Fruit fly (Drosophila melanogaster): ENCODE data around the gene Ilp6.

Ilp6 gene

dm6 chrX:2359845-2360244 lies 25.4 kb upstream of the Ilp6 start:
- TF ChIP-seq CG11762 (GFP tag; optimal IDR thresholded peaks at IDR 0.05; ENCODE audit: insufficient read depth) (peak; percentile 82), Eip78C (GFP tag) (peak; percentile 97), CG32006 (GFP tag; optimal IDR thresholded peaks at IDR 0.05) (peak; percentile 95), Eip75B (GFP tag; optimal IDR thresholded peaks at IDR 0.05) (peak; percentile 93), Ets96B (tag; optimal IDR thresholded peaks at IDR 0.05) (peak; percentile 91), dsx (GFP tag; optimal IDR thresholded peaks at IDR 0.05; ENCODE audit: poor library complexity, severe bottlenecking) (peak; percentile 86), lz (GFP tag; optimal IDR thresholded peaks at IDR 0.05) (peak; percentile 88), CG4318 (GFP tag; optimal IDR thresholded peaks at IDR 0.05) (peak; percentile 91), fd59A (GFP tag; optimal IDR thresholded peaks at IDR 0.05) (peak; percentile 92), eg (GFP tag; IDR thresholded peaks at IDR 0.05) (peak; percentile 96), CG3919 (GFP tag; optimal IDR thresholded peaks at IDR 0.05) (peak; percentile 96), Sox15 (GFP tag; optimal IDR thresholded peaks at IDR 0.05) (peak; percentile 87), CG16779 (tag; optimal IDR thresholded peaks at IDR 0.05) (peak; percentile 89), CG31627 (GFP tag; optimal IDR thresholded peaks at IDR 0.05) (peak; percentile 85), CG8119 (GFP tag; IDR thresholded peaks at IDR 0.05) (peak; percentile 93), Eip93F (GFP tag; optimal IDR thresholded peaks at IDR 0.05) (peak; percentile 21), CG6792 (GFP tag; optimal IDR thresholded peaks at IDR 0.05) (peak; percentile 93), esn (GFP tag; optimal IDR thresholded peaks at IDR 0.05) (peak; percentile 89), CG6808 (GFP tag; optimal IDR thresholded peaks at IDR 0.05) (peak; percentile 93), pdm3 (GFP tag; optimal IDR thresholded peaks at IDR 0.05) (peak; percentile 94), Hr38 (GFP tag; optimal IDR thresholded peaks at IDR 0.05) (peak; percentile 5), CG8319 (GFP tag; optimal IDR thresholded peaks at IDR 0.05) (peak; percentile 82), Lpt (GFP tag; optimal IDR thresholded peaks at IDR 0.05) (peak; percentile 93), Met (GFP tag; optimal IDR thresholded peaks at IDR 0.05) (peak; percentile 88), Ets21C (GFP tag; optimal IDR thresholded peaks at IDR 0.05) (peak; percentile 76), cyc (GFP tag; optimal IDR thresholded peaks at IDR 0.05) (peak; percentile 92), Hr39 (GFP tag; optimal IDR thresholded peaks at IDR 0.05) (peak; percentile 87), CG34406 (GFP tag; optimal IDR thresholded peaks at IDR 0.05) (peak; percentile 89), Sox102F (GFP tag; optimal IDR thresholded peaks at IDR 0.05) (peak; percentile 85), CG10631 (GFP tag; optimal IDR thresholded peaks at IDR 0.05) (peak; percentile 93), dac (GFP tag; optimal IDR thresholded peaks at IDR 0.05) (peak; percentile 92), CG9139 (GFP tag; optimal IDR thresholded peaks at IDR 0.05) (peak; percentile 78), fkh (GFP tag; optimal IDR thresholded peaks at IDR 0.05) (no peak), Gug (GFP tag; IDR thresholded peaks at IDR 0.05) (peak; percentile 91), CG10669 (GFP tag; optimal IDR thresholded peaks at IDR 0.05) (peak; percentile 91), CG6163 (GFP tag; IDR thresholded peaks at IDR 0.05) (peak; percentile 98), vri (GFP tag; optimal IDR thresholded peaks at IDR 0.05) (peak; percentile 70), Sox14 (GFP tag; optimal IDR thresholded peaks at IDR 0.05) (peak; percentile 92), fd85E (GFP tag; optimal IDR thresholded peaks at IDR 0.05) (peak; percentile 84), acj6 (GFP tag; optimal IDR thresholded peaks at IDR 0.05) (peak; percentile 87), OdsH (GFP tag; optimal IDR thresholded peaks at IDR 0.05) (peak; percentile 91), CG7368 (GFP tag; optimal IDR thresholded peaks at IDR 0.05) (peak; percentile 96), ss (GFP tag; optimal IDR thresholded peaks at IDR 0.05) (peak; percentile 94 to 95), Hr4 (GFP tag; optimal IDR thresholded peaks at IDR 0.05) (peak; percentile 92), Smox (GFP tag; optimal IDR thresholded peaks at IDR 0.05) (peak; percentile 80), achi (GFP tag; optimal IDR thresholded peaks at IDR 0.05) (peak; percentile 93), CG11902 (GFP tag; optimal IDR thresholded peaks at IDR 0.05) (peak; percentile 88), topi (GFP tag; optimal IDR thresholded peaks at IDR 0.05) (peak; percentile 94), CG1621 (tag; optimal IDR thresholded peaks at IDR 0.05) (peak; percentile 93), CG11294 (GFP tag; IDR thresholded peaks at IDR 0.05) (peak; percentile 88), CG15336 (GFP tag; IDR thresholded peaks at IDR 0.05) (peak; percentile 96), CG6276 (GFP tag; optimal IDR thresholded peaks at IDR 0.05) (peak; percentile 88)
